Fruit fly (Drosophila melanogaster) whole organism, pupa: ENCODE results near the gene Capr.

Source experiments
- CG10348 ChIP-seq: fragments of 200-800 bp; sonication (Bioruptor generic); IDR thresholded peaks from 2 replicates; pipeline ENCODE4 v1.3.6; 2022; ENCODE audit warnings: missing biosample characterization, missing genetic modification characterization
- CG12605 ChIP-seq: fragments of 200-800 bp; sonication (Bioruptor generic); IDR thresholded peaks from 2 replicates; pipeline ENCODE4 v1.3.6; 2022; ENCODE audit warnings: missing biosample characterization, missing genetic modification characterization
- CG13204 ChIP-seq: fragments of 200-800 bp; sonication (Bioruptor generic); optimal IDR thresholded peaks from 2 replicates; lab custom pipeline; 2018; ENCODE audit warnings: missing biosample characterization, mild to moderate bottlenecking, missing genetic modification characterization, moderate library complexity
- CG14655 ChIP-seq: fragments of 200-800 bp; sonication (Bioruptor generic); optimal IDR thresholded peaks from 3 replicates; lab custom pipeline; 2017; ENCODE audit warnings: mild to moderate bottlenecking, missing biosample characterization, missing genetic modification reagents, missing genetic modification characterization
- CG15710 ChIP-seq: fragments of 200-800 bp; sonication (Bioruptor generic); optimal IDR thresholded peaks from 2 replicates; lab custom pipeline; 2018; ENCODE audit warnings: missing biosample characterization, mild to moderate bottlenecking, missing genetic modification characterization, moderate library complexity
- CG17806 ChIP-seq: fragments of 200-800 bp; sonication (Bioruptor generic); optimal IDR thresholded peaks from 2 replicates; lab custom pipeline; 2018; ENCODE audit warnings: missing biosample characterization, mild to moderate bottlenecking, missing genetic modification characterization, moderate library complexity
- CG4496 ChIP-seq: fragments of 200-800 bp; sonication (Bioruptor generic); IDR thresholded peaks from 3 replicates; pipeline ENCODE4 v1.3.6; 2022; ENCODE audit warnings: missing biosample characterization, missing genetic modification characterization
- CG8159 ChIP-seq: fragments of 200-800 bp; sonication (Bioruptor generic); optimal IDR thresholded peaks from 3 replicates; lab custom pipeline; 2018; ENCODE audit warnings: missing biosample characterization, mild to moderate bottlenecking, missing genetic modification characterization, moderate library complexity
- CG8301 ChIP-seq: fragments of 200-800 bp; sonication (Bioruptor generic); optimal IDR thresholded peaks from 2 replicates; lab custom pipeline; 2018; ENCODE audit warnings: missing biosample characterization, mild to moderate bottlenecking, missing genetic modification characterization
- CG9948 ChIP-seq: fragments of 200-800 bp; sonication (Bioruptor generic); optimal IDR thresholded peaks from 2 replicates; lab custom pipeline; 2018; ENCODE audit warnings: missing biosample characterization, mild to moderate bottlenecking, missing genetic modification characterization, moderate library complexity
- D1 ChIP-seq: fragments of 200-800 bp; sonication (Bioruptor generic); optimal IDR thresholded peaks from 2 replicates; lab custom pipeline; 2018; ENCODE audit warnings: missing biosample characterization, mild to moderate bottlenecking, missing genetic modification characterization, moderate library complexity
- EcR ChIP-seq: fragments of 200-800 bp; sonication (Bioruptor generic); optimal IDR thresholded peaks from 3 replicates; lab custom pipeline; 2019; ENCODE audit warnings: missing biosample characterization, missing genetic modification characterization, mild to moderate bottlenecking, moderate library complexity, missing genetic modification reagents
- Ets98B ChIP-seq: fragments of 200-800 bp; sonication (Bioruptor generic); IDR thresholded peaks from 2 replicates; pipeline ENCODE4 v1.3.6; 2022; ENCODE audit warnings: missing biosample characterization, missing genetic modification characterization
- Pif1A ChIP-seq: fragments of 200-800 bp; sonication (Bioruptor generic); optimal IDR thresholded peaks from 3 replicates; lab custom pipeline; 2016; ENCODE audit warnings: missing biosample characterization, missing genetic modification characterization
- Pif1B ChIP-seq: fragments of 200-800 bp; sonication (Bioruptor generic); optimal IDR thresholded peaks from 3 replicates; lab custom pipeline; 2016; ENCODE audit warnings: missing biosample characterization, missing genetic modification characterization
- Snoo ChIP-seq: fragments of 200-800 bp; sonication (Bioruptor generic); optimal IDR thresholded peaks from 3 replicates; lab custom pipeline; 2017; ENCODE audit warnings: missing biosample characterization, mild to moderate bottlenecking, missing genetic modification characterization, inconsistent platforms
- gl ChIP-seq: fragments of 200-800 bp; sonication (Bioruptor generic); optimal IDR thresholded peaks from 2 replicates; lab custom pipeline; 2018; ENCODE audit warnings: missing biosample characterization, mild to moderate bottlenecking, missing genetic modification characterization

The Capr gene

DNA sequence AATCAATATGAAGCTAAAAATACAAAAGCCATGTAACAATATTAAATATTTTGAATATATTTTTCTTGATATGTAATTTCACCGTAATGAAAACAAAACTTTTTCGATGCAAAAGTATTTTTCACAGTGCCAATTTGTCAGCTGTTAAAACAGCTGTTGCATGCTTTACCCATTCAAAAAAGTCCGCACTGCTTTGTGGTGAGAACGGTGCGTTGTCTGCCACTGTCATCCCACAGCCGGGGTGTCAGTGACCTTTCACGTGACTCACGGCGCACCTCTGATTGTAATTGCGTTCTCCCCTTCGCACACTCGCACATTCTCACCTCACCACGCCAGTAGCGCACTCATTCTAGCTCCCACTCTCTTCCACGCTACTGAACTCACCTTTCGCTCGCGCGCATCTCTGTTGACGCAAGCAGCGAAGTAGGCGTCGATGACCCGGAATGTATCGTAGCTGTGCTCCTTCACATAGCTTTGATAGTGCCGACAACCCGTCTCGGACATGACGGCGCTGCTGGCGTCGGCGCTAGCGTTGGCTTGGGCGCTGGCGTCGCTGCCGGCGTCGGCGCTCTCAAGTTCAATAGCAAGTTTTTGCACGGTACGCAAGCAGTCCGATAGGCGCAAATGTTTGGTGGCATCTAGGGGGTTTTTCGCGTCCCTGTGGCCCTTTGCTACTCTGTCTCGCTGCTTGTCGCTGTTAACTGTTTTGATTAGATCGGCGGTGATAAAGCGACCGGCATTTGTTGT is 52.0 kb downstream of the Capr start:
- TF ChIP-seq CG14655 (peak; percentile 52), Pif1B (GFP tag; lab: Kevin White, UChicago) (no peak), CG9948 (tag; lab: Kevin White, UChicago) (peak; percentile 11), Pif1A (GFP tag; lab: Kevin White, UChicago) (no peak), CG13204 (peak; percentile 14), CG15710 (tag; lab: Kevin White, UChicago) (no peak), CG10348 (0 out of 2 replicates have a peak, but pooled peaks have one; percentile 27), Ets98B (peak; percentile 48; the same call in 1 of the 2 replicates), CG8301 (tag; lab: Kevin White, UChicago) (peak; percentile 58), EcR (GFP tag; lab: Kevin White, UChicago) (peak; percentile 100), Snoo (tag; lab: Kevin White, UChicago) (peak; percentile 50), gl (no peak), CG8159 (tag; lab: Kevin White, UChicago) (peak; percentile 26), CG12605 (GFP tag; lab: Robert Waterston, UW) (no peak), D1 (tag; lab: Kevin White, UChicago) (no peak), CG17806 (tag; lab: Kevin White, UChicago) (peak; percentile 28), CG4496 (GFP tag; lab: Robert Waterston, UW) (peak; percentile 35; the same call in 1 of the 3 replicates)
- TF ChIP-seq, all 21 proteins: peak for 11
